Fruit fly (Drosophila melanogaster) whole organism, embryonic: ENCODE results near the gene CG32299.

Experiments used
- Abd-B ChIP-seq: fragments of 200-800 bp; sonication (Bioruptor generic); optimal IDR thresholded peaks from 2 replicates; lab custom pipeline; 2018; ENCODE audit warnings: missing biosample characterization, mild to moderate bottlenecking, missing genetic modification characterization, moderate library complexity
- Ada2b ChIP-seq: fragments of 200-800 bp; sonication (Bioruptor generic); IDR thresholded peaks from 2 replicates; pipeline ENCODE4 v1.3.6; 2022; ENCODE audit warnings: missing biosample characterization, missing genetic modification characterization
- B-H1 ChIP-seq: fragments of 200-800 bp; sonication (Bioruptor generic); IDR thresholded peaks from 3 replicates; pipeline ENCODE4 v1.3.6; 2022; ENCODE audit warnings: missing biosample characterization, missing genetic modification characterization
- Bgb ChIP-seq: fragments of 200-800 bp; sonication (Bioruptor generic); IDR thresholded peaks from 2 replicates; pipeline ENCODE4 v1.3.6; 2022; ENCODE audit warnings: missing biosample characterization, missing genetic modification characterization; ENCODE audit not compliant: partially characterized antibody
- CG11696 ChIP-seq: fragments of 200-800 bp; sonication (Bioruptor generic); IDR thresholded peaks from 2 replicates; pipeline ENCODE4 v1.3.6; 2022; ENCODE audit warnings: missing biosample characterization, missing genetic modification characterization
- CG13123 ChIP-seq: fragments of 200-800 bp; sonication (Bioruptor generic); optimal IDR thresholded peaks from 2 replicates; lab custom pipeline; 2016; ENCODE audit warnings: missing biosample characterization, missing genetic modification characterization
- CG16863 ChIP-seq: fragments of 200-800 bp; sonication (Bioruptor generic); optimal IDR thresholded peaks from 3 replicates; lab custom pipeline; 2016; ENCODE audit warnings: missing biosample characterization, missing genetic modification characterization
- CG18262 ChIP-seq: fragments of 200-800 bp; optimal IDR thresholded peaks from 3 replicates; lab custom pipeline; 2019; ENCODE audit warnings: missing biosample characterization, mild to moderate bottlenecking, missing genetic modification characterization, moderate library complexity
- CG2889 ChIP-seq: fragments of 200-800 bp; sonication (Bioruptor generic); IDR thresholded peaks from 3 replicates; pipeline ENCODE4 v1.3.6; 2022; ENCODE audit warnings: missing biosample characterization, missing genetic modification characterization
- CG3065 ChIP-seq: fragments of 200-800 bp; sonication (Bioruptor generic); optimal IDR thresholded peaks from 2 replicates; lab custom pipeline; 2016; ENCODE audit warnings: missing biosample characterization, missing genetic modification characterization
- CG31441 ChIP-seq: fragments of 200-800 bp; sonication (Bioruptor generic); IDR thresholded peaks from 2 replicates; pipeline ENCODE4 v1.3.6; 2022; ENCODE audit warnings: missing biosample characterization, missing genetic modification characterization
- CG32767 ChIP-seq: fragments of 200-800 bp; sonication (Bioruptor generic); IDR thresholded peaks from 2 replicates; pipeline ENCODE4 v1.3.6; 2022; ENCODE audit warnings: missing biosample characterization, missing genetic modification characterization
- CG3281 ChIP-seq: fragments of 200-800 bp; sonication (Bioruptor generic); optimal IDR thresholded peaks from 3 replicates; lab custom pipeline; 2017; ENCODE audit warnings: missing biosample characterization, mild to moderate bottlenecking, missing genetic modification characterization
- CG33213 ChIP-seq: fragments of 200-800 bp; sonication (Bioruptor generic); optimal IDR thresholded peaks from 3 replicates; lab custom pipeline; 2016; ENCODE audit warnings: missing biosample characterization, missing genetic modification characterization
- CG34224 ChIP-seq: fragments of 200-800 bp; sonication (Bioruptor generic); IDR thresholded peaks from 3 replicates; pipeline ENCODE4 v1.3.6; 2022; ENCODE audit warnings: missing biosample characterization, missing genetic modification characterization; ENCODE audit not compliant: partially characterized antibody
- CG3726 ChIP-seq: fragments of 200-800 bp; sonication (Bioruptor generic); IDR thresholded peaks from 3 replicates; pipeline ENCODE4, ENCODE4 v1.3.6; 2022; ENCODE audit warnings: missing biosample characterization, missing genetic modification characterization
- CG4360 ChIP-seq: fragments of 200-800 bp; sonication (Bioruptor generic); IDR thresholded peaks from 2 replicates; pipeline ENCODE4 v1.3.6; 2022; ENCODE audit warnings: missing biosample characterization, missing genetic modification characterization
- CG4404 ChIP-seq: fragments of 200-800 bp; sonication (Bioruptor generic); IDR thresholded peaks from 2 replicates; pipeline ENCODE4 v1.3.6; 2022; ENCODE audit warnings: missing biosample characterization, missing genetic modification characterization
- CG7745 ChIP-seq: fragments of 200-800 bp; sonication (Bioruptor generic); optimal IDR thresholded peaks from 2 replicates; lab custom pipeline; 2018; ENCODE audit warnings: missing biosample characterization, mild to moderate bottlenecking, missing genetic modification characterization, moderate library complexity
- CG7987 ChIP-seq: fragments of 200-800 bp; sonication (Bioruptor generic); optimal IDR thresholded peaks from 2 replicates; lab custom pipeline; 2018; ENCODE audit warnings: missing biosample characterization, mild to moderate bottlenecking, missing genetic modification characterization, moderate library complexity
- CG8924 ChIP-seq: fragments of 200-800 bp; optimal IDR thresholded peaks from 3 replicates; lab custom pipeline; 2019; ENCODE audit warnings: missing biosample characterization, mild to moderate bottlenecking, missing genetic modification characterization, moderate library complexity
- CG9609 ChIP-seq: fragments of 200-800 bp; sonication (Bioruptor generic); optimal IDR thresholded peaks from 3 replicates; lab custom pipeline; 2016; ENCODE audit warnings: missing biosample characterization, missing genetic modification characterization
- D ChIP-seq, 2 experiments: fragments of 200-800 bp in 1 of 2; fragments of >200 bp in 1 of 2; sonication (Bioruptor generic) in 1 of 2; optimal IDR thresholded peaks; 2 replicates in 1 of 2; 3 replicates in 1 of 2; lab custom pipeline; 2017; ENCODE audit warnings: mild to moderate bottlenecking in 1 of 2, missing biosample characterization in 1 of 2, missing genetic modification characterization in 1 of 2, missing genetic modification reagents in 1 of 2
- Dref ChIP-seq: fragments of 200-800 bp; sonication (Bioruptor generic); IDR thresholded peaks from 2 replicates; pipeline ENCODE4 v1.3.6; 2022; ENCODE audit warnings: missing biosample characterization, missing genetic modification characterization
- Gsc ChIP-seq: fragments of 200-800 bp; sonication (Bioruptor generic); IDR thresholded peaks from 2 replicates; pipeline ENCODE4 v1.3.6; 2022; ENCODE audit warnings: missing biosample characterization, missing genetic modification characterization
- H15 ChIP-seq: fragments of 200-800 bp; sonication (Bioruptor generic); IDR thresholded peaks from 3 replicates; pipeline ENCODE4 v1.3.6; 2022; ENCODE audit warnings: missing biosample characterization, missing genetic modification characterization
- Hand ChIP-seq: fragments of 200-800 bp; sonication (Bioruptor generic); optimal IDR thresholded peaks from 2 replicates; lab custom pipeline; 2017; ENCODE audit warnings: mild to moderate bottlenecking, missing biosample characterization, missing genetic modification reagents, missing genetic modification characterization
- Med ChIP-seq: fragments of 200-800 bp; sonication (Bioruptor generic); peaks from one replicate; lab custom pipeline; 2016; ENCODE audit warnings: missing biosample characterization, missing genetic modification characterization, mild to moderate bottlenecking, inconsistent platforms, moderate library complexity
- NC2β ChIP-seq: fragments of 200-800 bp; sonication (Bioruptor generic); optimal IDR thresholded peaks from 2 replicates; lab custom pipeline; 2016; ENCODE audit warnings: missing biosample characterization, missing genetic modification characterization
- Oli ChIP-seq: fragments of 200-800 bp; sonication (Bioruptor generic); optimal IDR thresholded peaks from 2 replicates; lab custom pipeline; 2018; ENCODE audit warnings: missing biosample characterization, mild to moderate bottlenecking, missing genetic modification characterization, moderate library complexity
- Ravus ChIP-seq: fragments of 200-800 bp; sonication (Bioruptor generic); IDR thresholded peaks from 2 replicates; pipeline ENCODE4 v1.3.6; 2022; ENCODE audit warnings: missing biosample characterization, missing genetic modification characterization
- Sox102F ChIP-seq: fragments of 200-800 bp; sonication (Bioruptor generic); optimal IDR thresholded peaks from 2 replicates; lab custom pipeline; 2018; ENCODE audit warnings: missing biosample characterization, mild to moderate bottlenecking, missing genetic modification characterization, moderate library complexity
- al ChIP-seq: fragments of 200-800 bp; sonication (Bioruptor generic); IDR thresholded peaks from 2 replicates; pipeline ENCODE4 v1.3.6; 2022; ENCODE audit warnings: missing biosample characterization, missing genetic modification characterization
- aop ChIP-seq: fragments of 200-800 bp; sonication (Bioruptor generic); IDR thresholded peaks from 2 replicates; pipeline ENCODE4 v1.3.6; 2022; ENCODE audit warnings: missing biosample characterization, missing genetic modification characterization
- dpn ChIP-seq, 2 experiments: fragments of 200-800 bp; sonication (Bioruptor generic); optimal IDR thresholded peaks; 3 replicates each; lab custom pipeline; 2016; ENCODE audit warnings: missing biosample characterization in 2 of 2, missing genetic modification characterization in 2 of 2
- eyg ChIP-seq: fragments of 200-800 bp; sonication (Bioruptor generic); optimal IDR thresholded peaks from 3 replicates; lab custom pipeline; 2016; ENCODE audit warnings: missing biosample characterization, missing genetic modification characterization
- ftz-f1 ChIP-seq: fragments of 200-800 bp; sonication (Bioruptor generic); optimal IDR thresholded peaks from 2 replicates; lab custom pipeline; 2016; ENCODE audit warnings: missing biosample characterization, missing genetic modification characterization
- gem ChIP-seq: fragments of 200-800 bp; sonication (Bioruptor generic); optimal IDR thresholded peaks from 2 replicates; lab custom pipeline; 2019; ENCODE audit warnings: missing biosample characterization, mild to moderate bottlenecking, missing genetic modification characterization, moderate library complexity
- gsb-n ChIP-seq: fragments of 200-800 bp; sonication (Bioruptor generic); optimal IDR thresholded peaks from 3 replicates; lab custom pipeline; 2018; ENCODE audit warnings: missing biosample characterization, mild to moderate bottlenecking, missing genetic modification characterization
- ken ChIP-seq: fragments of 200-800 bp; sonication (Bioruptor generic); IDR thresholded peaks from 3 replicates; pipeline ENCODE4 v1.3.6; 2022; ENCODE audit warnings: missing biosample characterization, missing genetic modification characterization
- kni ChIP-seq: fragments of 200-800 bp; sonication (Bioruptor generic); optimal IDR thresholded peaks from 3 replicates; lab custom pipeline; 2017; ENCODE audit warnings: mild to moderate bottlenecking, missing biosample characterization, missing genetic modification reagents, missing genetic modification characterization
- lbe ChIP-seq: fragments of 200-800 bp; sonication (Bioruptor generic); optimal IDR thresholded peaks from 2 replicates; lab custom pipeline; 2016; ENCODE audit warnings: missing biosample characterization, mild to moderate bottlenecking, missing genetic modification characterization
- lmd ChIP-seq: fragments of 200-800 bp; sonication (Bioruptor generic); IDR thresholded peaks from 2 replicates; pipeline ENCODE4 v1.3.6; 2022; ENCODE audit warnings: missing biosample characterization, missing genetic modification characterization
- pan ChIP-seq, 4 experiments: fragments of >200 bp in 3 of 4; fragments of 200-800 bp in 1 of 4; sonication (Bioruptor generic) in 1 of 4; optimal IDR thresholded peaks in 3 of 4; IDR thresholded peaks in 1 of 4; 2 replicates each; pipeline versions ENCODE4 v1.3.6 to Lab custom; 2017 to 2022; ENCODE audit warnings: missing biosample characterization in 2 of 4, missing genetic modification characterization in 2 of 4, mixed read lengths in 1 of 4
- repo ChIP-seq: fragments of 200-800 bp; sonication (Bioruptor generic); optimal IDR thresholded peaks from 2 replicates; lab custom pipeline; 2016; ENCODE audit warnings: missing biosample characterization, missing genetic modification characterization
- sisA ChIP-seq: fragments of 200-800 bp; sonication (Bioruptor generic); IDR thresholded peaks from 2 replicates; pipeline ENCODE4 v1.3.6; 2022; ENCODE audit warnings: missing biosample characterization, missing genetic modification characterization
- sug ChIP-seq: fragments of 200-800 bp; optimal IDR thresholded peaks from 2 replicates; lab custom pipeline; 2019; ENCODE audit warnings: missing biosample characterization, mild to moderate bottlenecking, missing genetic modification characterization, moderate library complexity
- tup ChIP-seq: fragments of 200-800 bp; sonication (Bioruptor generic); optimal IDR thresholded peaks from 2 replicates; lab custom pipeline; 2016; ENCODE audit warnings: missing biosample characterization, mild to moderate bottlenecking, missing genetic modification characterization, moderate library complexity
- unc-4 ChIP-seq: fragments of 200-800 bp; sonication (Bioruptor generic); IDR thresholded peaks from 2 replicates; pipeline ENCODE4 v1.3.6; 2022; ENCODE audit warnings: missing biosample characterization, missing genetic modification characterization; ENCODE audit not compliant: partially characterized antibody

The CG32299 gene

DNA sequence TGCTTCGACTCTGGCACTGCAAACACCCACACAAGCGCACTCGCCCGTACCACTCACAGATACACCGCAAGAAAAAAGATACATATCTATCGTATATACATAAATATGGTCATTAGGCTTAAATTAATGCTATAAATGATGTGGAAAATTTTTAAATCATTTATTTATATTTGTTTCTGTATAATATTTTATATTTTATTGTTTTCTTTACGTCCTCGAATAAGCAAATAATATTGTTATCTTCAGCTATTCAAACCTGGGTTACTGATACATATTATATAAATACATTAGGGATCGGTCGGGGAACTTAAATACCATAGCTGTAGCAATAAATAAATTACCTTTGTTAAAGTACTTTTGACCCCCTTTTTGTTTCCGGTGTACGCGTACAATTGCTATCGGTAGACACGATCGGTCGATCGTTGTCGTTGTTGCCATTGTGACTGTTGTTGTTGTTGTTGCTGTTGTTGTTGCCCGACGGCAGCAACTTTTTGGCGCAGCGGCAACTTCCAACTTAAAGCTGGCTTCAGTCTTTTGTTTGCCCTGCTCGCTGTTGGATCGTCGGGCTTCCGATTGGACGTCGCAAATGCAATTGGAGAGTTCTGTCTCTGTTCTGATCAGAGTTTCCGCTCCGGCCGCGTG is 26.7 kb upstream of the CG32299 start (continued):
- TF ChIP-seq D (optimal IDR thresholded peaks at IDR 0.05; lab: Kevin White, UChicago) (no peak), D (GFP tag; optimal IDR thresholded peaks at IDR 0.05; lab: Kevin White, UChicago) (peak; percentile 75), CG13123 (GFP tag; lab: Kevin White, UChicago) (peak; percentile 25), CG9609 (no peak), ken (GFP tag; lab: Robert Waterston, UW) (0 out of 3 replicates have a peak, but pooled peaks have one; percentile 16), Ravus (GFP tag; lab: Robert Waterston, UW) (no peak), CG16863 (GFP tag; lab: Kevin White, UChicago) (no peak), CG8924 (tag; lab: Kevin White, UChicago) (peak; percentile 83), al (GFP tag; lab: Robert Waterston, UW) (no peak; the same call in 1 of the 2 replicates), CG34224 (GFP tag; lab: Robert Waterston, UW) (no peak), CG3065 (GFP tag; lab: Kevin White, UChicago) (no peak), pan (optimal IDR thresholded peaks at IDR 0.05; lab: Kevin White, UChicago) (no peak), pan (GFP tag; optimal IDR thresholded peaks at IDR 0.05 in 1 of 2, IDR thresholded peaks at IDR 0.05 in 1 of 2) (peak in 1 of 2 experiments; percentile 43), Hand (GFP tag; lab: Kevin White, UChicago) (peak; percentile 49), gsb-n (tag; lab: Kevin White, UChicago) (peak; percentile 24), Abd-B (GFP tag; lab: Kevin White, UChicago) (peak; percentile 68), NC2β (GFP tag; lab: Kevin White, UChicago) (no peak), sisA (peak; percentile 57; the same call in 1 of the 2 replicates), Dref (no peak), CG18262 (tag; lab: Kevin White, UChicago) (peak; percentile 82), repo (GFP tag; lab: Kevin White, UChicago) (no peak), CG7745 (tag; lab: Kevin White, UChicago) (no peak), Bgb (no peak), lmd (GFP tag; lab: Robert Waterston, UW) (peak; percentile 65), CG11696 (GFP tag; lab: Robert Waterston, UW) (no peak), dpn (GFP tag; optimal IDR thresholded peaks at IDR 0.05; lab: Kevin White, UChicago) (peak; percentile 32 to 70), Gsc (GFP tag; lab: Robert Waterston, UW) (no peak), CG3281 (GFP tag; lab: Kevin White, UChicago) (peak; percentile 74), ftz-f1 (GFP tag; lab: Kevin White, UChicago) (no peak), CG4404 (no peak), gem (tag; lab: Kevin White, UChicago) (peak; percentile 88), aop (GFP tag; lab: Robert Waterston, UW) (no peak), CG32767 (GFP tag; lab: Robert Waterston, UW) (peak; percentile 45; the same call in 1 of the 2 replicates), Oli (tag; lab: Kevin White, UChicago) (peak; percentile 88), unc-4 (GFP tag; lab: Robert Waterston, UW) (no peak), H15 (GFP tag; lab: Robert Waterston, UW) (no peak), kni (no peak), Ada2b (GFP tag; lab: Robert Waterston, UW) (0 out of 2 replicates have a peak, but pooled peaks have one; percentile 4), sug (tag; lab: Kevin White, UChicago) (peak; percentile 68), CG31441 (GFP tag; lab: Robert Waterston, UW) (peak; percentile 81), CG2889 (GFP tag; lab: Robert Waterston, UW) (no peak), Med (GFP tag; lab: Kevin White, UChicago) (peak; percentile 51), CG7987 (GFP tag; lab: Kevin White, UChicago) (peak; percentile 15), B-H1 (GFP tag; lab: Robert Waterston, UW) (peak; percentile 35; the same call in 1 of the 3 replicates), eyg (GFP tag; lab: Kevin White, UChicago) (no peak), CG33213 (no peak), tup (GFP tag; lab: Kevin White, UChicago) (no peak), CG4360 (GFP tag; lab: Robert Waterston, UW) (peak; percentile 65), CG3726 (GFP tag; lab: Robert Waterston, UW) (no peak), Sox102F (peak; percentile 81), lbe (GFP tag; lab: Kevin White, UChicago) (peak; percentile 74)
